Worm (Caenorhabditis elegans) whole organism, L1 larva: ENCODE data around the gene phf-33.

Experiments used
- ceh-90 ChIP-seq: sonication (generic microtip); optimal IDR thresholded peaks from 2 replicates; lab custom pipeline; 2016; ENCODE audit warnings: missing genetic modification characterization, missing compliant biosample characterization
- egl-27 ChIP-seq, 2 experiments: fragments of 150-350 bp in 1 of 2; sonication (generic microtip); optimal IDR thresholded peaks; 3 replicates each; lab custom pipeline; 2017 to 2018; ENCODE audit warnings: missing biosample characterization in 2 of 2, missing genetic modification characterization in 2 of 2, missing genetic modification reagents in 2 of 2
- snpc-4 ChIP-seq: fragments of 150-350 bp; optimal IDR thresholded peaks from 2 replicates; lab custom pipeline; 2014; ENCODE audit warnings: missing biosample characterization, missing genetic modification characterization

DNA sequence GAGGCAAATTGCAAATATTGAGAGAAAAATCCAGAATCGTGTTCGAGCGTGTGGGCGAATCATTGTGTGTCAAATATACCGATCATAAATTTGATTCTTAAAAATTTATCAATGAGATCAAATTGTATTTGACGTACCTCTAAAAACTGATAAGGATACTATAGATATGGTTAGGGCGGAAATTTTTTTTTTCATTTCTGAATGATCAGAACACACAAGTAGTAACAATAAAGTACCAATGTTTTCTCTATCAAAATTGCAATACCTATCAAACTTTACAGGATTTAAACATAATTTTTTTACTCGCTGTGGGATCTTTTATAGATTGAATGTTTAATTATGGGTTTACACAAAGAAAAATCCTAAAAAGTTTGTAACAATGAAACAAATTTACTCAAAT, 46.5 kb downstream of the phf-33 start, which contains the start of gene bgnt-1.5:
- no peak for TF ChIP-seq ceh-90 (tag; lab: Kevin White, UChicago)
- no peak for TF ChIP-seq egl-27 (tag; optimal IDR thresholded peaks at IDR 0.05; lab: Kevin White, UChicago)
- no peak for TF ChIP-seq snpc-4 (tag; lab: Kevin White, UChicago)
